Worm (Caenorhabditis elegans) whole organism, young adult: ENCODE measurements around the gene ttr-40.

Experiments used
- B0035.1 ChIP-seq: sonication (generic microtip); optimal IDR thresholded peaks from 2 replicates; lab custom pipeline; 2016; ENCODE audit warnings: missing genetic modification characterization, mild to moderate bottlenecking, missing compliant biosample characterization, missing genotype, missing genetic modification reagents
- C06A6.2 ChIP-seq: fragments of 200-800 bp; sonication (Bioruptor generic); conservative IDR thresholded peaks from 2 replicates; pipeline ENCODE4 v1.3.6; 2022; ENCODE audit warnings: missing genetic modification characterization, missing compliant biosample characterization
- F10E7.11 ChIP-seq: sonication (generic microtip); optimal IDR thresholded peaks from 2 replicates; lab custom pipeline; 2017; ENCODE audit warnings: mild to moderate bottlenecking, missing genetic modification characterization, moderate library complexity, missing compliant biosample characterization
- F23B12.7 ChIP-seq: sonication (generic microtip); optimal IDR thresholded peaks from 2 replicates; lab custom pipeline; 2017; ENCODE audit warnings: missing genetic modification characterization, mild to moderate bottlenecking, missing compliant biosample characterization, antibody characterized with exemption, moderate library complexity; ENCODE audit not compliant: insufficient read depth
- F37B4.10 ChIP-seq: fragments of 200-800 bp; sonication (Bioruptor generic); IDR thresholded peaks from 2 replicates; pipeline ENCODE4 v1.3.6; 2022; ENCODE audit warnings: missing genetic modification characterization, missing compliant biosample characterization
- F52B5.7 ChIP-seq: sonication (generic microtip); optimal IDR thresholded peaks from 2 replicates; lab custom pipeline; 2016; ENCODE audit warnings: mild to moderate bottlenecking, missing genetic modification characterization, missing compliant biosample characterization
- F55B11.4 ChIP-seq: sonication (generic microtip); optimal IDR thresholded peaks from 2 replicates; lab custom pipeline; 2016; ENCODE audit warnings: missing compliant biosample characterization, missing genetic modification characterization, borderline replicate concordance; ENCODE audit not compliant: insufficient read depth
- F57C9.4 ChIP-seq: sonication (generic microtip); optimal IDR thresholded peaks from 2 replicates; lab custom pipeline; 2017; ENCODE audit warnings: mild to moderate bottlenecking, missing genetic modification characterization, missing compliant biosample characterization
- K12H6.12 ChIP-seq: fragments of 200-800 bp; sonication (Bioruptor generic); optimal IDR thresholded peaks from 2 replicates; lab custom pipeline; 2018; ENCODE audit warnings: mild to moderate bottlenecking, missing genetic modification characterization, missing compliant biosample characterization
- T07F8.4 ChIP-seq: sonication (generic microtip); optimal IDR thresholded peaks from 2 replicates; lab custom pipeline; 2016; ENCODE audit warnings: mild to moderate bottlenecking, missing genetic modification characterization, moderate library complexity, missing compliant biosample characterization
- T26A5.8 ChIP-seq: sonication (generic microtip); optimal IDR thresholded peaks from 2 replicates; lab custom pipeline; 2016; ENCODE audit warnings: missing genetic modification characterization, missing compliant biosample characterization
- Y53F4B.3 ChIP-seq: fragments of 200-800 bp; sonication (Bioruptor generic); IDR thresholded peaks from 2 replicates; pipeline ENCODE4 v1.3.6; 2022; ENCODE audit warnings: missing genetic modification reagents, missing genetic modification characterization, missing compliant biosample characterization
- Y53G8AR.9 ChIP-seq: fragments of 200-800 bp; sonication (Bioruptor generic); conservative IDR thresholded peaks from 2 replicates; pipeline ENCODE4 v1.3.6; 2022; ENCODE audit warnings: missing genetic modification reagents, missing genetic modification characterization, missing compliant biosample characterization
- Y56A3A.18 ChIP-seq: fragments of 200-800 bp; sonication (Bioruptor generic); IDR thresholded peaks from 2 replicates; pipeline ENCODE4 v1.3.6; 2022; ENCODE audit warnings: missing genetic modification reagents, missing genetic modification characterization, missing compliant biosample characterization
- Y67H2A.10 ChIP-seq: fragments of 200-800 bp; sonication (Bioruptor generic); conservative IDR thresholded peaks from 2 replicates; pipeline ENCODE4 v1.3.6; 2022; ENCODE audit warnings: missing genetic modification reagents, missing genetic modification characterization, missing compliant biosample characterization
- Y79H2A.3 ChIP-seq: fragments of 200-800 bp; sonication (Bioruptor generic); conservative IDR thresholded peaks from 2 replicates; pipeline ENCODE4 v1.3.6; 2022; ENCODE audit warnings: missing genetic modification reagents, missing genetic modification characterization, missing compliant biosample characterization
- ZK185.1 ChIP-seq: sonication (generic microtip); optimal IDR thresholded peaks from 2 replicates; lab custom pipeline; 2016; ENCODE audit warnings: mild to moderate bottlenecking, missing genetic modification characterization, missing compliant biosample characterization; ENCODE audit not compliant: poor library complexity, severe bottlenecking
- akir-1 ChIP-seq: fragments of 200-800 bp; sonication (Bioruptor generic); optimal IDR thresholded peaks from 2 replicates; lab custom pipeline; 2018; ENCODE audit warnings: mild to moderate bottlenecking, missing genetic modification characterization, moderate library complexity, missing compliant biosample characterization
- ama-1 ChIP-seq, 3 experiments: fragments of 150-350 bp in 1 of 3; sonication (generic microtip) in 2 of 3; optimal IDR thresholded peaks; 2 replicates each; lab custom pipeline; 2014 to 2018; ENCODE audit warnings: missing biosample characterization in 2 of 3, missing genetic modification characterization in 2 of 3, missing genetic modification reagents in 2 of 3
- aptf-3 ChIP-seq: fragments of 200-800 bp; sonication (Bioruptor generic); IDR thresholded peaks from 2 replicates; pipeline ENCODE4 v1.3.6; 2022; ENCODE audit warnings: missing genetic modification characterization, missing compliant biosample characterization
- athp-1 ChIP-seq: sonication (generic microtip); optimal IDR thresholded peaks from 2 replicates; lab custom pipeline; 2017; ENCODE audit warnings: mild to moderate bottlenecking, missing genetic modification characterization, missing compliant biosample characterization
- attf-3 ChIP-seq: fragments of 200-800 bp; sonication (Bioruptor generic); conservative IDR thresholded peaks from 2 replicates; pipeline ENCODE4 v1.3.6; 2022; ENCODE audit warnings: missing genetic modification reagents, missing genetic modification characterization, missing compliant biosample characterization
- attf-6 ChIP-seq: fragments of 200-800 bp; sonication (Bioruptor generic); IDR thresholded peaks from 2 replicates; pipeline ENCODE4 v1.3.6; 2022; ENCODE audit warnings: missing genetic modification reagents, missing genetic modification characterization, missing compliant biosample characterization
- bed-1 ChIP-seq: fragments of 200-800 bp; sonication (Bioruptor generic); IDR thresholded peaks from 2 replicates; pipeline ENCODE4 v1.3.6; 2022; ENCODE audit warnings: missing genetic modification reagents, missing genetic modification characterization, missing compliant biosample characterization
- ceh-40 ChIP-seq: fragments of 200-800 bp; sonication (Bioruptor generic); IDR thresholded peaks from 2 replicates; pipeline ENCODE4 v1.3.6; 2022; ENCODE audit warnings: missing genetic modification characterization, missing compliant biosample characterization
- ceh-58 ChIP-seq: fragments of 200-800 bp; sonication (Bioruptor generic); IDR thresholded peaks from 2 replicates; pipeline ENCODE4 v1.3.6; 2022; ENCODE audit warnings: missing genetic modification characterization, missing compliant biosample characterization
- ceh-91 ChIP-seq: fragments of 200-800 bp; sonication (Bioruptor generic); IDR thresholded peaks from 2 replicates; pipeline ENCODE4 v1.3.6; 2022; ENCODE audit warnings: missing genetic modification reagents, missing genetic modification characterization, missing compliant biosample characterization
- egl-18 ChIP-seq: fragments of 200-800 bp; sonication (Bioruptor generic); IDR thresholded peaks from 2 replicates; pipeline ENCODE4 v1.3.6; 2022; ENCODE audit warnings: missing genetic modification reagents, missing genetic modification characterization, missing compliant biosample characterization
- egl-44 ChIP-seq: fragments of 200-800 bp; sonication (Bioruptor generic); IDR thresholded peaks from 2 replicates; pipeline ENCODE4 v1.3.6; 2022; ENCODE audit warnings: missing genetic modification reagents, missing genetic modification characterization, missing compliant biosample characterization
- egrh-3 ChIP-seq: fragments of 200-800 bp; sonication (Bioruptor generic); IDR thresholded peaks from 2 replicates; pipeline ENCODE4 v1.3.6; 2022; ENCODE audit warnings: missing genetic modification reagents, missing genetic modification characterization, missing compliant biosample characterization
- hmg-1.2 ChIP-seq: fragments of 200-800 bp; sonication (Bioruptor generic); IDR thresholded peaks from 2 replicates; pipeline ENCODE4 v1.3.6; 2022; ENCODE audit warnings: missing genetic modification reagents, missing genetic modification characterization, missing compliant biosample characterization
- hmg-20 ChIP-seq: fragments of 200-800 bp; sonication (Bioruptor generic); IDR thresholded peaks from 2 replicates; pipeline ENCODE4 v1.3.6; 2022; ENCODE audit warnings: missing genetic modification reagents, missing genetic modification characterization, missing compliant biosample characterization
- let-607 ChIP-seq, 2 experiments: fragments of 200-800 bp in 1 of 2; sonication (Bioruptor generic) in 1 of 2; sonication (generic microtip) in 1 of 2; optimal IDR thresholded peaks; 2 replicates each; lab custom pipeline; 2016 to 2018; ENCODE audit warnings: mild to moderate bottlenecking in 2 of 2, missing compliant biosample characterization in 2 of 2, missing genetic modification characterization in 2 of 2, moderate library complexity in 2 of 2, missing genotype in 1 of 2
- lir-1 ChIP-seq: fragments of 200-800 bp; sonication (Bioruptor generic); conservative IDR thresholded peaks from 2 replicates; pipeline ENCODE4 v1.3.6; 2022; ENCODE audit warnings: missing genetic modification reagents, missing genetic modification characterization, missing compliant biosample characterization
- lsl-1 ChIP-seq: fragments of 200-800 bp; sonication (Bioruptor generic); optimal IDR thresholded peaks from 2 replicates; lab custom pipeline; 2018; ENCODE audit warnings: mild to moderate bottlenecking, missing genetic modification characterization, moderate library complexity, missing compliant biosample characterization
- madf-3 ChIP-seq: fragments of 200-800 bp; sonication (Bioruptor generic); IDR thresholded peaks from 2 replicates; pipeline ENCODE4 v1.3.6; 2022; ENCODE audit warnings: missing genetic modification reagents, missing genetic modification characterization, missing compliant biosample characterization
- mcd-1 ChIP-seq: fragments of 200-800 bp; sonication (Bioruptor generic); IDR thresholded peaks from 2 replicates; pipeline ENCODE4 v1.3.6; 2022; ENCODE audit warnings: missing genetic modification reagents, missing genetic modification characterization, missing compliant biosample characterization
- nfya-2 ChIP-seq: fragments of 200-800 bp; sonication (Bioruptor generic); IDR thresholded peaks from 2 replicates; pipeline ENCODE4 v1.3.6; 2022; ENCODE audit warnings: missing genetic modification reagents, missing genetic modification characterization, missing compliant biosample characterization
- nhr-27 ChIP-seq: fragments of 200-800 bp; sonication (Bioruptor generic); optimal IDR thresholded peaks from 2 replicates; lab custom pipeline; 2018; ENCODE audit warnings: mild to moderate bottlenecking, missing genetic modification characterization, moderate library complexity, missing compliant biosample characterization
- pbrm-1 ChIP-seq: fragments of 200-800 bp; sonication (Bioruptor generic); IDR thresholded peaks from 2 replicates; pipeline ENCODE4 v1.3.6; 2022; ENCODE audit warnings: missing genetic modification reagents, missing genetic modification characterization, missing compliant biosample characterization
- rcor-1 ChIP-seq: fragments of 200-800 bp; sonication (Bioruptor generic); IDR thresholded peaks from 2 replicates; pipeline ENCODE4 v1.3.6; 2022; ENCODE audit warnings: missing genetic modification reagents, missing genetic modification characterization, missing compliant biosample characterization
- rec-8 ChIP-seq, 2 experiments: sonication (generic microtip); optimal IDR thresholded peaks; 2 replicates each; lab custom pipeline; 2016; ENCODE audit warnings: mild to moderate bottlenecking in 2 of 2, missing genetic modification characterization in 2 of 2, missing genetic modification reagents in 2 of 2, missing genotype in 2 of 2, missing biosample characterization in 1 of 2, missing compliant biosample characterization in 1 of 2, moderate library complexity in 1 of 2
- unc-130 ChIP-seq: sonication (generic microtip); optimal IDR thresholded peaks from 2 replicates; lab custom pipeline; 2016; ENCODE audit warnings: missing genetic modification reagents, missing genetic modification characterization, missing compliant biosample characterization
- ztf-18 ChIP-seq: sonication (generic microtip); optimal IDR thresholded peaks from 2 replicates; lab custom pipeline; 2016; ENCODE audit warnings: missing genotype, mild to moderate bottlenecking, missing genetic modification characterization, missing compliant biosample characterization
- ztf-22 ChIP-seq: fragments of 200-800 bp; sonication (Bioruptor generic); optimal IDR thresholded peaks from 2 replicates; lab custom pipeline; 2018; ENCODE audit warnings: mild to moderate bottlenecking, missing genetic modification characterization, moderate library complexity, missing compliant biosample characterization

Gene ttr-40

DNA sequence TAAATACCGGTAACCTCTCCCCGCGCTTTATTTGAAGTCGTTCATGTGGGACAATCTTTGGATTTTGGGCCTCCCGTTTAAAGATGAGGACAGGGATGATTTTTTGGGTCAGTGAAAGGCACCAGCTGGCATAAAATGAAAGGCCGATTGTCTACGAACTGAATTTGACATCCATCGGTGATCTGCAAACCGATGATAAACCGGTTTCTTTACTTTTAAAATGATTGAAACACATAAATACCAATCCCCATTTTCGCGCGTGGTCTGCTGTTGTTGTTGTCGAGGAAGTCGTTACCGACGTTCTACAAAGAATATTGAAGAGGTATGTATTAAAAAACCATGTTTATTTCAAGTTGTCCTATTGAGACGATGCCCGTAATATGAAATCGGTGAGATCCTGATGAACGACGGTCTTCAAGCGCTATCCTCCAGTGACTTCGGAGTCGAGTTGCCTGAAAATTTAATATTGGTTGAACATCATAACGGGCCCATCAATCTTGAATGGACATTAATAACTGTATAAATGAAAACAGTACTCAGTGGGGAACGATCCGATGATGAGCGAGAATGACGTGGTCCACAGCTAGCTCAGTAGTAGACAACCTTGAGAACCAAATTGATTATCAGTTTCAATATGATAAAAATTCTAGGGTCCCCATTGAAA lies 12.2 kb downstream of the ttr-40 start:
- TF ChIP-seq egl-18, result 0 out of 2 replicates have a peak, but pooled peaks have one; percentile 7
- TF ChIP-seq C06A6.2 (GFP tag; lab: Robert Waterston, UW), result peak; percentile 53; the same call in 1 of the 2 replicates
- TF ChIP-seq F57C9.4 (tag; lab: Kevin White, UChicago), result no peak
- 0 out of 2 replicates have a peak, but pooled peaks have one; percentile 30 for TF ChIP-seq F37B4.10 (GFP tag; lab: Robert Waterston, UW)
- TF ChIP-seq F55B11.4 (tag; lab: Kevin White, UChicago), result no peak
- no peak for TF ChIP-seq ztf-22 (GFP tag; lab: Kevin White, UChicago)
- no peak for TF ChIP-seq nfya-2 (GFP tag; lab: Robert Waterston, UW)
- TF ChIP-seq egl-44 (GFP tag; lab: Robert Waterston, UW), result peak; percentile 34; the same call in 1 of the 2 replicates
- TF ChIP-seq egrh-3 (GFP tag; lab: Robert Waterston, UW), result peak; percentile 31; the same call in 1 of the 2 replicates
- peak; percentile 62; the same call in 1 of the 2 replicates for TF ChIP-seq rcor-1
- TF ChIP-seq ztf-18 (tag; lab: Kevin White, UChicago), result no peak
- peak; percentile 85 for TF ChIP-seq ama-1 (optimal IDR thresholded peaks at IDR 0.05; lab: Kevin White, UChicago)
- peak in 1 of 2 experiments; percentile 45 for TF ChIP-seq ama-1 (GFP tag; optimal IDR thresholded peaks at IDR 0.05; lab: Kevin White, UChicago)
- TF ChIP-seq K12H6.12 (tag; lab: Kevin White, UChicago), result no peak
- peak; percentile 91 for TF ChIP-seq Y79H2A.3 (GFP tag; lab: Robert Waterston, UW)
- TF ChIP-seq athp-1, result no peak
- peak; percentile 74 for TF ChIP-seq pbrm-1 (GFP tag; lab: Robert Waterston, UW)
- 0 out of 2 replicates have a peak, but pooled peaks have one; percentile 8 for TF ChIP-seq bed-1 (GFP tag; lab: Robert Waterston, UW)
- 0 out of 2 replicates have a peak, but pooled peaks have one; percentile 27 for TF ChIP-seq lir-1 (GFP tag; lab: Robert Waterston, UW)
- TF ChIP-seq F52B5.7 (tag; lab: Kevin White, UChicago), result no peak
- TF ChIP-seq B0035.1 (tag; lab: Kevin White, UChicago), result no peak
- TF ChIP-seq F10E7.11 (tag; lab: Kevin White, UChicago), result no peak
- no peak for TF ChIP-seq akir-1 (GFP tag; lab: Kevin White, UChicago)
- TF ChIP-seq T26A5.8 (tag; lab: Kevin White, UChicago), result no peak
- 0 out of 2 replicates have a peak, but pooled peaks have one; percentile 44 for TF ChIP-seq mcd-1 (GFP tag; lab: Robert Waterston, UW)
- TF ChIP-seq let-607 (tag; optimal IDR thresholded peaks at IDR 0.05; lab: Kevin White, UChicago), result no peak
- peak; percentile 92 for TF ChIP-seq Y53G8AR.9 (GFP tag; lab: Robert Waterston, UW)
- no peak for TF ChIP-seq unc-130
- TF ChIP-seq ZK185.1, result peak; percentile 51
- TF ChIP-seq Y53F4B.3, result no peak
- TF ChIP-seq T07F8.4 (tag; lab: Kevin White, UChicago), result no peak
- peak; percentile 32 for TF ChIP-seq lsl-1 (GFP tag; lab: Kevin White, UChicago)
- TF ChIP-seq hmg-20 (GFP tag; lab: Robert Waterston, UW), result peak; percentile 51; the same call in 1 of the 2 replicates
- TF ChIP-seq Y56A3A.18 (GFP tag; lab: Robert Waterston, UW), result peak; percentile 50
- TF ChIP-seq ceh-91, result peak; percentile 60; the same call in 1 of the 2 replicates
- TF ChIP-seq Y67H2A.10 (GFP tag; lab: Robert Waterston, UW), result no peak; the same call in 1 of the 2 replicates
- TF ChIP-seq aptf-3 (GFP tag; lab: Robert Waterston, UW), result peak; percentile 57; the same call in 1 of the 2 replicates
- peak; percentile 33 for TF ChIP-seq attf-6
- TF ChIP-seq madf-3 (GFP tag; lab: Robert Waterston, UW), result peak; percentile 90
- TF ChIP-seq attf-3 (GFP tag; lab: Robert Waterston, UW), result 0 out of 2 replicates have a peak, but pooled peaks have one; percentile 40
- peak; percentile 8 for TF ChIP-seq F23B12.7
- peak; percentile 56 for TF ChIP-seq nhr-27 (tag; lab: Kevin White, UChicago)
- peak; percentile 56 for TF ChIP-seq hmg-1.2 (GFP tag; lab: Robert Waterston, UW)
- TF ChIP-seq ceh-58 (GFP tag; lab: Robert Waterston, UW), result peak; percentile 69; the same call in 1 of the 2 replicates
- TF ChIP-seq rec-8 (tag; optimal IDR thresholded peaks at IDR 0.05; lab: Kevin White, UChicago), result no peak
- 0 out of 2 replicates have a peak, but pooled peaks have one; percentile 76 for TF ChIP-seq ceh-40 (GFP tag; lab: Robert Waterston, UW)
